Worm (Caenorhabditis elegans) whole organism, L4/young adult: Measurements from ENCODE around the gene far-3.

ENCODE experiments used
- W03F9.2 ChIP-seq: fragments of 150-350 bp; optimal IDR thresholded peaks from 2 replicates; lab custom pipeline; 2014; ENCODE audit warnings: missing biosample characterization, missing genetic modification characterization
- dao-5 ChIP-seq: sonication (generic microtip); optimal IDR thresholded peaks from 2 replicates; lab custom pipeline; 2016; ENCODE audit warnings: missing genotype, missing genetic modification characterization, moderate library complexity, missing compliant biosample characterization
- him-1 ChIP-seq: sonication (generic microtip); optimal IDR thresholded peaks from 2 replicates; lab custom pipeline; 2016; ENCODE audit warnings: missing genotype, missing genetic modification reagents, missing genetic modification characterization, missing compliant biosample characterization

Gene far-3

DNA sequence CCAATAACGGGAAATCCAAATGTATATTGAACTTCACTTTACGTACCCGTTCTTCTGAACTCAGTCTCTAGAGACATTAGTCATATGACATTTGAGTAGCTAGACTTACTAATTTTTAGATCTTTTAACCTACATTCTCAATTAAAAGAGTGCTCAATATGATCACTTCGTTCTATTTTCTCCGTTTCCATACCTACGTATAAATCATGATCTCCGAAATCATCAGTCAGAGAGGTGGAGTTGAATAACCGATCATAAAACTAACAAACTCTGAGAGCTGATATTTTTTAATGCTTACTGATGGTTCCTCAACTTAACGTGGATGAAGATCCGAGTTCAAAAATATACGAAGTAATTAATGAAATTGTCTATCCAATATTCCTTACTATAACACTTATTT, 33.2 kb downstream of the far-3 start, which contains the start of gene srd-35:
srd-35 (plus strand) TSS at position 301 of the 400 bp plus-strand sequence.
- no peak for TF ChIP-seq W03F9.2 (tag; lab: Kevin White, UChicago)
- TF ChIP-seq dao-5, result no peak
- TF ChIP-seq him-1 (tag; lab: Kevin White, UChicago), result no peak

DNA sequence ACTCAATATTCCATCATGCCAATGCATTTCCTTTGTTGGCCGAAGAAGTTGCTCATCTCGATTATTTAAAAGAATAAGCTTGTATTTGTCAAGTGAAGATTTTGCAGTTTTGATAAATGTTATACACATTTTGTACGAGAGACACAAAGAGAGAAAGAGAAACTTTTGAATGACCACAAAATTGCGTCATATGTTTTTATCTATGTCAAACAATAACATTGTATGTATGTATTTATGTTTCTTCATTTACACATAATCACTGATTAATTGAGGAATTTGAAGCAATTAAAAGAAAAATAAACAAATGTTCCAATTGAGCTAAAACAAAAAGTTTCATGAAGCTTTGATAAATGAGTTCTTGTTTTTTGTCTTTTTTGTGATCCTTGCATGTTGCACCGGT, 34.1 kb downstream of the far-3 start, which contains the start of gene hrg-9:
hrg-9 (minus strand) TSS at position 152 of the 400 bp plus-strand sequence.
- TF ChIP-seq W03F9.2 (tag; lab: Kevin White, UChicago) (no peak), dao-5 (no peak), him-1 (tag; lab: Kevin White, UChicago) (no peak)

DNA sequence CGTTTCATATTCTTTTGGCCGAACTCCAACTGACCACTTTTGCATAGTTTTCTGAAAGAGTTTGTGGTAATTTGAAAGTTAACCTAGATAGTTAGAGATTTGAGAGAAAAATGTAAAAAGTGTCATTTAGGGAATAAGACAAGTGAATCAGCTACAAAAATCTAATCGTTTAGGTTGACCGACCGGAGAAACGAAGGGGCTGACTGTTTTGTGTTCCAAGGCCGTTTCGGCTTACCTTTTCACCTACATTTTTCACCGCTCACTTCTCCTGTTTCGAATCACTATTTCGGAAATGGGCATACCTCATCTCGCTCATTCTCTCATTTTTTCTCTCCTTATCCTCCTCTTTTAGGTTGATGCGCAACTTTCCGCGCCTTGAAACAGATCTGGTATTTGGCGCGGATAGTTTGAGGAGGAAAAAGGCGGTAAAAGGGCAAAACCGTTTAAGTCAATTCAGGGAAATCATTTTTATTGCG, 36.2 kb downstream of the far-3 start, which contains the start of gene mpst-7:
mpst-7 (minus strand) TSS at position 51 of the 476 bp plus-strand sequence.
- TF ChIP-seq dao-5 (no peak), him-1 (tag; lab: Kevin White, UChicago) (no peak), W03F9.2 (tag; lab: Kevin White, UChicago) (no peak)

DNA sequence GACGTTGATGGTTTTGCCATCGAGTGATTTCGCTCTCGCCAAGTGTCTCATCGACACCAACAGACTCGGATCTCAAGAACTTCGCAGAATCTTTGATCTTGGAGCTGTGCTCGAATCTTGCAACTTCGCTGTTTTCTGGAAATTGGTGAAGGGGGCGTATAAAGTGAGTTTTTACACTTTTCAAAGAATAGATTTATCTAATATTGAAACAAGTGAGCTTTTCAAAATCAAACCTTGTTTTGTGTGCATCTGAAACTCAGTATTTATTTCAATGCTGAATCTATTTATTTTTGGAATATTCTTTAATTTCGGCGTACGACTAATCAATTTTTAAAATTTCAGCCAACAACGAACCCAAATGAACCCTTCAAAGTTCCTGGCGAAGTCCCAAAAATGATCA, 43.1 kb downstream of the far-3 start:
- TF ChIP-seq W03F9.2 (tag; lab: Kevin White, UChicago) (no peak), him-1 (tag; lab: Kevin White, UChicago) (no peak), dao-5 (no peak)

DNA sequence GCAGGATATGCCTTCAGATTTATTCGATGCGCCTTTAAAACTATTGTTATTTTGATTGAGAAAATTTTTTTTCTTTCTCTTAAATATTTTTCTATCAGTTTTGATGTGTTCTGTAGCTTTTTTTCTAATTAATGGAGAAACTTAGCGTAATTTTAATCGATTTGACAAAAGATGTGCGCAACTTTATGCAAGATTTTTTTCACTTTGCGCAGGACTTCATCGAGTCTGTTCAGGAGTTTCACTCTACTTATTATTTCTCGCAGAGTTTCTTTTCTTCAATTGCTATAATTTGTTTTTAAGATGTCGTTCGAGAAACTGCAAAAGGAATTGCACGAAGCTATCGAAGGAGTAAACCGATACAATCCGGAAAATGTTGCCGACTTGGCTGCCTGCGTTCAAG, 43.6 kb downstream of the far-3 start, which contains the start of gene eif-3.K:
eif-3.K (plus strand) TSS at position 301 of the 400 bp plus-strand sequence.
- TF ChIP-seq him-1 (tag; lab: Kevin White, UChicago) (no peak), dao-5 (no peak), W03F9.2 (tag; lab: Kevin White, UChicago) (no peak)

DNA sequence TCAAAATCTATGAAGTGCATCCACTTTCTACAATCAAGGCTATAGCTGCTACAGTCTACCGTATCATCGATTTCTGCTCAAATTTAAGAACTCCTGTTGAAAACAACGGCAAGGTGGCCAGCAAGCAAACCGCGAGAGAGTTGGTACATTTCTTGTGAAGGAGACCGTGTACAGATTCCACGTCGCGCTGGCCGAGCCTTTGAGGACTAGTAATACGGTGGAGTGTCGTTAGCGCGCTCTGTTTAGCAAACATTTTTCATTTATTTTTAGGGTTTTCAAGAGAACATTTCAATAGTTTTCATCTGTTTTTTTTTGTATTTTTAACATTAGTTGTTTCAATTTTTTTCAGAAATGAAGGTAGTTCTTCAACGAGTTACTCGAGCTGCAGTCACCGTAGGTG, 45.0 kb downstream of the far-3 start, which contains the start of gene pqn-68:
pqn-68 (plus strand) TSS at position 350 of the 400 bp plus-strand sequence.
- TF ChIP-seq W03F9.2 (tag; lab: Kevin White, UChicago) (no peak), dao-5 (no peak), him-1 (tag; lab: Kevin White, UChicago) (no peak)

DNA sequence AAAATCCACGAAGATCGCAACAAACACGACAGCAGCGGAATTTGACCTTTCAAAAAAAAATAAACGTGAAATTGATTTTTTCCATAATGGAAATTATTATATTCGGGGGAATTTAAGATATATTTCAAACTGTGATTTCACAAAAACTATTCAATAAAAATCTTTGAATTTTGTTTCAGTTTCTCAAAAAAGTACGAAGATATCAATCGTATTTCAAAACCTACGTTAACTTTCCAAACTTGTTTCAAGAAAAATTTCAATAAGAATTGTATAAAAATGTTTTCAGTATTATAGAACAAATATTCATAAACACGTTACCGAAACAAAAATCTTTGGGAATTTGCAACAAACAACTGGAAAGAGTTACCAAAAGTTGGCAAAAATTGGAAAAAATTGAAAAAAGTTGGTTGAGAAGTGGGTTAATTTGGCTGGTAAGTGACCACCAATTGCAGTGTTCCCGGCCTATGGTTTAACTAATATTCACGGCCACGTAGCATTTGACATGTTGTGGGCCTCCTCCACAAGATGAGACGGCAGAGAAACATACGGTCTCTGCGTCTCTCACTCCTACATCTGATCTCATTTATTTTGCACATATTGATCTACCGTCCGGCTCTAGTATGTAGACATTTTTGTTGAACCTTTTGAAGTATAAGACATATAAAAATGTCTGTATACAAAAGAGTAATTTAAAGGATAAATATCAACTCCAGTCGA, 46.4 kb downstream of the far-3 start, which contains the start of the genes T16G1.9 and T16G1.18:
T16G1.9 (minus strand) TSS at position 51 of the 717 bp plus-strand sequence.
T16G1.18 (plus strand) TSS at position 493 of the 717 bp plus-strand sequence.
- TF ChIP-seq him-1 (tag; lab: Kevin White, UChicago) (no peak), W03F9.2 (tag; lab: Kevin White, UChicago) (no peak), dao-5 (no peak)

DNA sequence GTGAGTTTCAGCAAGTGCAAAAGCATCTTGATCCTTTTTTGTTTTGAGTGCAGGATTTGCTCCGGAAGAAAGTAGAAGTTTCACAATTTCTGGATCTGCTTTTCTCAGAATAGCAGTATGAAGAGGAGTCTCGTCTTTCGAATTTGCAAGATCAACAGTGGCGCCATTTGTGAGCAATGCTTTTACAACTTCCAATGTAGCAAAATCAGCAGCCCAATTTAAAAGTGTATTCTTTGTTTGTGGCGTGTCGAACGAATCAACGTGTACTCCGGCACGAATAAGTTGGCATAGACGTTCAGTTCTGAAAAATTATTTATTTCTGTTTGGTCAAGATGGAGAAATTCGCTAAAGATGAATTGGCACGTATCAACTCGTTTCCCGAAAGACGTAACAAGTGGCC, 47.7 kb downstream of the far-3 start, which contains the start of gene T16G1.13:
T16G1.13 (plus strand) TSS at position 301 of the 400 bp plus-strand sequence.
- TF ChIP-seq W03F9.2 (tag; lab: Kevin White, UChicago) (no peak), dao-5 (no peak), him-1 (tag; lab: Kevin White, UChicago) (no peak)
